Fruit fly (Drosophila melanogaster) whole organism, adult: ENCODE data around the gene CG9467.

Experiments used
- CG11617 ChIP-seq: fragments of 200-800 bp; sonication (Bioruptor generic); optimal IDR thresholded peaks from 2 replicates; lab custom pipeline; 2017; ENCODE audit warnings: mild to moderate bottlenecking, missing biosample characterization, missing genetic modification reagents, missing genetic modification characterization
- CG33017 ChIP-seq: fragments of 200-800 bp; sonication (Bioruptor generic); optimal IDR thresholded peaks from 2 replicates; lab custom pipeline; 2018; ENCODE audit warnings: missing biosample characterization, mild to moderate bottlenecking, missing genetic modification characterization, moderate library complexity
- CG5204 ChIP-seq: fragments of 200-800 bp; sonication (Bioruptor generic); optimal IDR thresholded peaks from 2 replicates; lab custom pipeline; 2016; ENCODE audit warnings: missing biosample characterization, missing genetic modification characterization
- CG7101 ChIP-seq: fragments of 200-800 bp; sonication (Bioruptor generic); optimal IDR thresholded peaks from 2 replicates; lab custom pipeline; 2018; ENCODE audit warnings: missing biosample characterization, mild to moderate bottlenecking, missing genetic modification characterization, moderate library complexity
- Clk ChIP-seq: fragments of 200-800 bp; sonication (Bioruptor generic); optimal IDR thresholded peaks from 2 replicates; lab custom pipeline; 2017; ENCODE audit warnings: missing biosample characterization, missing genetic modification characterization
- Crg-1 ChIP-seq: fragments of 200-800 bp; sonication (Bioruptor generic); optimal IDR thresholded peaks from 2 replicates; lab custom pipeline; 2016; ENCODE audit warnings: missing biosample characterization, missing genetic modification characterization
- Hr96 ChIP-seq: fragments of 200-800 bp; sonication (Bioruptor generic); optimal IDR thresholded peaks from 2 replicates; lab custom pipeline; 2016; ENCODE audit warnings: missing biosample characterization, missing genetic modification characterization
- cnc ChIP-seq, 2 experiments: fragments of >200 bp; optimal IDR thresholded peaks; 2 replicates each; lab custom pipeline; 2017
- kay ChIP-seq: fragments of 200-800 bp; sonication (Bioruptor generic); peaks from one replicate; lab custom pipeline; 2016; ENCODE audit warnings: missing biosample characterization, missing genetic modification characterization, borderline replicate concordance
- ovo ChIP-seq: fragments of 200-800 bp; sonication (Bioruptor generic); optimal IDR thresholded peaks from 2 replicates; lab custom pipeline; 2016; ENCODE audit warnings: missing biosample characterization, missing genetic modification characterization
- pad ChIP-seq: fragments of 200-800 bp; sonication (Bioruptor generic); optimal IDR thresholded peaks from 3 replicates; lab custom pipeline; 2017; ENCODE audit warnings: missing biosample characterization, missing genetic modification characterization, mild to moderate bottlenecking, moderate library complexity, missing genetic modification reagents
- toe ChIP-seq: fragments of 200-800 bp; sonication (Bioruptor generic); optimal IDR thresholded peaks from 2 replicates; lab custom pipeline; 2016; ENCODE audit warnings: missing biosample characterization, missing genetic modification characterization

DNA sequence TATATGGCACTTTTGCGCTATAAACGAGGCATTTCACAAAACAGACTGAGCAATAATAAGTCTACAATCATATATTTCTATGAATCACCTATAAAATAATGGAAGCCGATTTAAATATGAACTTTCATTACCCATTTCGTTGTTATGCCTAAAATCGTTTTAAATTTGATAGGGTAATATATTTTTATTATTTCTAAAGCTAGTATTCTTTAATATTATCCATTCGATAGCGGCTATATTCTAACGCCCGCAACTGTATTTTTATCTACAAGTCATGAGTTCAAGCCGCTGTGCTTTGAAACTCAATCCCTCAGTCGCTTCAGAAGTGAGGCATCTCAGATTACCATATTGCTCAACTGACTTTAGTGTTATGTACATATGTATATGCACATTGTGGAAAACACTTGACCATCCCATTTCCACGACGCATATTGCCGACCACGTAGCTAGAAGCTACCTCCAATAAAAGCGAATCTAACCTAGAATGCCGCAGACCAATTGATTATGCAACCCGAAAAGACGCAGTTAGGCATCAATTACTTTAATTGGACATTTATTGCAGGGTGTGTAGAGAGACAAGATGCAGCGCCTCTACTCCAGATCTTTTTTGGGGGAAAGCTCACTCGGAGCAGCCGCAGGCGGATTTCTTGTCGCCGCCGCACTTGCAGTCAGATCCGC, 17.4 kb downstream of the CG9467 start:
- no peak for TF ChIP-seq kay
- TF ChIP-seq CG33017: peak; percentile 37
- TF ChIP-seq pad: no peak
- TF ChIP-seq Crg-1 (GFP tag; lab: Kevin White, UChicago): no peak
- no peak for TF ChIP-seq toe (GFP tag; lab: Kevin White, UChicago)
- no peak for TF ChIP-seq Clk (GFP tag; lab: Kevin White, UChicago)
- TF ChIP-seq cnc (optimal IDR thresholded peaks at IDR 0.05; lab: Kevin White, UChicago): no peak
- TF ChIP-seq CG11617 (GFP tag; lab: Kevin White, UChicago): no peak
- no peak for TF ChIP-seq CG5204 (GFP tag; lab: Kevin White, UChicago)
- peak; percentile 0 for TF ChIP-seq ovo (GFP tag; lab: Kevin White, UChicago)
- no peak for TF ChIP-seq Hr96 (GFP tag; lab: Kevin White, UChicago)
- TF ChIP-seq CG7101 (tag; lab: Kevin White, UChicago): peak; percentile 16
